Fruit fly (Drosophila melanogaster) whole organism, adult: Measurements from ENCODE around the gene KFase.

Experiments
- CG14711 ChIP-seq: fragments of 200-800 bp; sonication (Bioruptor generic); optimal IDR thresholded peaks from 2 replicates; lab custom pipeline; 2018; ENCODE audit warnings: missing biosample characterization, mild to moderate bottlenecking, missing genetic modification characterization, moderate library complexity
- CG33017 ChIP-seq: fragments of 200-800 bp; sonication (Bioruptor generic); optimal IDR thresholded peaks from 2 replicates; lab custom pipeline; 2018; ENCODE audit warnings: missing biosample characterization, mild to moderate bottlenecking, missing genetic modification characterization, moderate library complexity
- Mnt ChIP-seq: fragments of 200-800 bp; sonication (Bioruptor generic); optimal IDR thresholded peaks from 2 replicates; lab custom pipeline; 2016; ENCODE audit warnings: missing biosample characterization, mild to moderate bottlenecking, missing genetic modification characterization
- cic ChIP-seq: fragments of 200-800 bp; sonication (Bioruptor generic); optimal IDR thresholded peaks from 2 replicates; lab custom pipeline; 2017; ENCODE audit warnings: missing biosample characterization, mild to moderate bottlenecking, missing genetic modification characterization, moderate library complexity
- kay ChIP-seq: fragments of 200-800 bp; sonication (Bioruptor generic); peaks from one replicate; lab custom pipeline; 2016; ENCODE audit warnings: missing biosample characterization, missing genetic modification characterization, borderline replicate concordance
- toe ChIP-seq: fragments of 200-800 bp; sonication (Bioruptor generic); optimal IDR thresholded peaks from 2 replicates; lab custom pipeline; 2016; ENCODE audit warnings: missing biosample characterization, missing genetic modification characterization

DNA sequence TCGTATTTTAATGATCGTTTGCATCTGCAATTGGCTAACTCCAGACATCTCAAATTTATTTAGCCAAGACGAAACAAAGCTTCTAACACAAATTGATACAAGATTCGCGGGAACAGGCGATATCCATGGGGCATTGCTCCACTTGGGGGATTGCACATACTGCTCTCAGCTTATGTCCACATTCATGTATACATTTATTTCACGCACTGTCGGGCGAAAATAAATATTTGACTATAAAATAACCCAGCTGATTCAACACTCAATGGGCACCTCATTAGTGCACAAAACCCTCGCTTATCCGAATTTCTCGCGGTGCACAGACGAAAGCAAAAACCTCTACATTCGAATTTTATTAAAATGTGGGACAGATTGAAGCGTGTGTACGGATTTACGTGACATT lies 27.1 kb downstream of the KFase start:
- TF ChIP-seq toe = no peak
- peak; percentile 38 for TF ChIP-seq kay
- TF ChIP-seq cic = no peak
- no peak for TF ChIP-seq Mnt (GFP tag; lab: Kevin White, UChicago)
- TF ChIP-seq CG33017 (tag; lab: Kevin White, UChicago) = no peak
- no peak for TF ChIP-seq CG14711 (tag; lab: Kevin White, UChicago)
